Worm (Caenorhabditis elegans) whole organism, L4/young adult: ENCODE data around the gene Y75B12B.11.

Experiments
- W03F9.2 ChIP-seq: fragments of 150-350 bp; optimal IDR thresholded peaks from 2 replicates; lab custom pipeline; 2014; ENCODE audit warnings: missing biosample characterization, missing genetic modification characterization
- dao-5 ChIP-seq: sonication (generic microtip); optimal IDR thresholded peaks from 2 replicates; lab custom pipeline; 2016; ENCODE audit warnings: missing genotype, missing genetic modification characterization, moderate library complexity, missing compliant biosample characterization
- him-1 ChIP-seq: sonication (generic microtip); optimal IDR thresholded peaks from 2 replicates; lab custom pipeline; 2016; ENCODE audit warnings: missing genotype, missing genetic modification reagents, missing genetic modification characterization, missing compliant biosample characterization

DNA sequence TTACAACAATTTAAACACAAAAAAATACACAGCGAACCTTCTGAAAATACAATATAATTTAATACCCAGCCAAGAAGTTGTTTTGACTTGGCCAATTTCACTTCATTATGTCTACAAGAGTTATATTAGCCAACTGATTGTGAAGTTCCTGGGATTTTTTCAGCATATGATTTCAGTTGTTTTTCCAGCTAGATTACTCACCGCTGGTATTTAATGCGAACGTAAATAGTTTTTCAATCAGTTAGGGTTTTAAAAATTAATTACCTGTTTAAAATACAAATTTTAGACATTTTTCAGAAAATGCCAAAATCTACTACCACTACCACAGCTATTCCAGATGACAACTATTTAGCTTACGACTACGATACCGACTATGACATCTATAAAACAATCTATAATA, 34.6 kb downstream of the Y75B12B.11 start, which contains the start of gene srw-14:
- TF ChIP-seq dao-5 (tag; lab: Kevin White, UChicago) (no peak), him-1 (tag; lab: Kevin White, UChicago) (no peak), W03F9.2 (tag; lab: Kevin White, UChicago) (no peak)
